Fruit fly (Drosophila melanogaster) S2 (cell line): Measurements from ENCODE around the gene LManV.

Source experiments
- CG8478 ChIP-seq: fragments of >200 bp; optimal IDR thresholded peaks from 2 replicates; lab custom pipeline; 2018
- CTCF ChIP-seq, 2 experiments: fragments of >200 bp; optimal IDR thresholded peaks; 2 replicates each; lab custom pipeline; 2018

dm6 chr2L:8734304-8734703 is 41.8 kb downstream of the LManV start:
- TF ChIP-seq CTCF (optimal IDR thresholded peaks at IDR 0.05; lab: Kevin White, UChicago) (no peak), CG8478 (lab: Kevin White, UChicago) (no peak)
